Worm (Caenorhabditis elegans) whole organism, late embryonic: Measurements from ENCODE around the gene rps-13.

ENCODE experiments used
- C08G9.2 ChIP-seq: sonication (generic microtip); optimal IDR thresholded peaks from 2 replicates; lab custom pipeline; 2016; ENCODE audit warnings: mild to moderate bottlenecking, missing genetic modification characterization, moderate library complexity, missing compliant biosample characterization
- C38D4.7 ChIP-seq: fragments of 200-800 bp; sonication (Bioruptor generic); optimal IDR thresholded peaks from 2 replicates; lab custom pipeline; 2018; ENCODE audit warnings: mild to moderate bottlenecking, missing genetic modification characterization, moderate library complexity, missing compliant biosample characterization
- K09A11.1 ChIP-seq: sonication (generic microtip); optimal IDR thresholded peaks from 2 replicates; lab custom pipeline; 2017; ENCODE audit warnings: antibody characterized with exemption, mild to moderate bottlenecking, missing genetic modification characterization, missing compliant biosample characterization; ENCODE audit not compliant: insufficient read depth
- Y22D7AL.16 ChIP-seq: sonication (generic microtip); optimal IDR thresholded peaks from 2 replicates; lab custom pipeline; 2016; ENCODE audit warnings: missing genetic modification characterization, missing compliant biosample characterization
- ahr-1 ChIP-seq: sonication (generic microtip); optimal IDR thresholded peaks from 2 replicates; lab custom pipeline; 2016; ENCODE audit warnings: missing genetic modification characterization, missing compliant biosample characterization
- ceh-14 ChIP-seq: sonication (generic microtip); optimal IDR thresholded peaks from 2 replicates; lab custom pipeline; 2016; ENCODE audit warnings: missing genotype, missing genetic modification characterization, missing compliant biosample characterization
- ceh-18 ChIP-seq: sonication (generic microtip); optimal IDR thresholded peaks from 2 replicates; lab custom pipeline; 2016; ENCODE audit warnings: missing genetic modification characterization, missing compliant biosample characterization
- ceh-19 ChIP-seq: fragments of 200-800 bp; sonication (Bioruptor generic); optimal IDR thresholded peaks from 2 replicates; lab custom pipeline; 2018; ENCODE audit warnings: mild to moderate bottlenecking, missing genetic modification characterization, missing compliant biosample characterization
- ceh-2 ChIP-seq: sonication (generic microtip); optimal IDR thresholded peaks from 2 replicates; lab custom pipeline; 2016; ENCODE audit warnings: missing genotype, missing genetic modification characterization, missing compliant biosample characterization
- ceh-22 ChIP-seq: sonication (generic microtip); optimal IDR thresholded peaks from 2 replicates; lab custom pipeline; 2017; ENCODE audit warnings: missing biosample characterization, missing genetic modification characterization
- ceh-30 ChIP-seq: fragments of 150-350 bp; optimal IDR thresholded peaks from 2 replicates; lab custom pipeline; 2014; ENCODE audit warnings: missing biosample characterization, missing genetic modification characterization
- ceh-31 ChIP-seq: sonication (generic microtip); optimal IDR thresholded peaks from 2 replicates; lab custom pipeline; 2016; ENCODE audit warnings: missing genetic modification characterization, missing compliant biosample characterization
- ceh-34 ChIP-seq: sonication (generic microtip); optimal IDR thresholded peaks from 2 replicates; lab custom pipeline; 2016; ENCODE audit warnings: mild to moderate bottlenecking, missing genetic modification characterization, missing compliant biosample characterization
- ceh-6 ChIP-seq: fragments of 200-800 bp; sonication (Bioruptor generic); optimal IDR thresholded peaks from 2 replicates; lab custom pipeline; 2018; ENCODE audit warnings: mild to moderate bottlenecking, missing genetic modification characterization, missing compliant biosample characterization
- ceh-9 ChIP-seq: sonication (generic microtip); optimal IDR thresholded peaks from 2 replicates; lab custom pipeline; 2016; ENCODE audit warnings: mild to moderate bottlenecking, missing genetic modification characterization, inconsistent platforms, missing compliant biosample characterization
- che-1 ChIP-seq: sonication (generic microtip); optimal IDR thresholded peaks from 2 replicates; lab custom pipeline; 2016; ENCODE audit warnings: mild to moderate bottlenecking, missing genetic modification characterization, missing compliant biosample characterization
- dve-1 ChIP-seq: sonication (generic microtip); optimal IDR thresholded peaks from 2 replicates; lab custom pipeline; 2017; ENCODE audit warnings: antibody characterized with exemption, mild to moderate bottlenecking, missing genetic modification characterization, missing compliant biosample characterization
- elt-4 ChIP-seq: sonication (generic microtip); optimal IDR thresholded peaks from 2 replicates; lab custom pipeline; 2016; ENCODE audit warnings: missing genetic modification characterization, missing compliant biosample characterization
- ets-4 ChIP-seq: sonication (generic microtip); optimal IDR thresholded peaks from 2 replicates; lab custom pipeline; 2016; ENCODE audit warnings: missing genetic modification characterization, missing compliant biosample characterization
- eyg-1 ChIP-seq: sonication (generic microtip); optimal IDR thresholded peaks from 2 replicates; lab custom pipeline; 2016; ENCODE audit warnings: missing genotype, missing genetic modification characterization, missing compliant biosample characterization
- fax-1 ChIP-seq: sonication (generic microtip); optimal IDR thresholded peaks from 2 replicates; lab custom pipeline; 2016; ENCODE audit warnings: missing genotype, missing genetic modification characterization, missing compliant biosample characterization
- hlh-13 ChIP-seq: fragments of 200-800 bp; sonication (Bioruptor generic); optimal IDR thresholded peaks from 2 replicates; lab custom pipeline; 2018; ENCODE audit warnings: mild to moderate bottlenecking, missing genetic modification characterization, missing compliant biosample characterization
- hlh-15 ChIP-seq: sonication (generic microtip); optimal IDR thresholded peaks from 2 replicates; lab custom pipeline; 2016; ENCODE audit warnings: missing genetic modification characterization, missing compliant biosample characterization
- hlh-30 ChIP-seq: sonication (generic microtip); optimal IDR thresholded peaks from 2 replicates; lab custom pipeline; 2017; ENCODE audit warnings: antibody characterized with exemption, missing genetic modification characterization, missing compliant biosample characterization; ENCODE audit not compliant: insufficient read depth
- lim-6 ChIP-seq: sonication (generic microtip); optimal IDR thresholded peaks from 2 replicates; lab custom pipeline; 2016; ENCODE audit warnings: missing genetic modification characterization, missing compliant biosample characterization
- lin-11 ChIP-seq: fragments of 200-800 bp; sonication (Bioruptor generic); optimal IDR thresholded peaks from 2 replicates; lab custom pipeline; 2018; ENCODE audit warnings: mild to moderate bottlenecking, missing genetic modification characterization, missing compliant biosample characterization
- mec-3 ChIP-seq: sonication (generic microtip); optimal IDR thresholded peaks from 2 replicates; lab custom pipeline; 2016; ENCODE audit warnings: borderline replicate concordance, missing genetic modification characterization, missing compliant biosample characterization
- nfya-1 ChIP-seq: sonication (generic microtip); optimal IDR thresholded peaks from 2 replicates; lab custom pipeline; 2017; ENCODE audit warnings: missing genetic modification characterization, mild to moderate bottlenecking, missing compliant biosample characterization, antibody characterized with exemption, moderate library complexity
- nhr-232 ChIP-seq: sonication (generic microtip); optimal IDR thresholded peaks from 2 replicates; lab custom pipeline; 2016; ENCODE audit warnings: missing genetic modification characterization, missing compliant biosample characterization
- npax-4 ChIP-seq: sonication (generic microtip); optimal IDR thresholded peaks from 2 replicates; lab custom pipeline; 2016; ENCODE audit warnings: missing genetic modification characterization, missing compliant biosample characterization
- pax-1 ChIP-seq: fragments of 150-350 bp; optimal IDR thresholded peaks from 2 replicates; lab custom pipeline; 2014; ENCODE audit warnings: missing biosample characterization, missing genetic modification characterization
- pha-2 ChIP-seq: sonication (generic microtip); optimal IDR thresholded peaks from 2 replicates; lab custom pipeline; 2017; ENCODE audit warnings: mild to moderate bottlenecking, missing genetic modification characterization, missing compliant biosample characterization
- pha-4 ChIP-seq: fragments of 150-350 bp; optimal IDR thresholded peaks from 2 replicates; lab custom pipeline; 2018; ENCODE audit warnings: missing biosample characterization, missing genetic modification reagents, missing genetic modification characterization
- ref-2 ChIP-seq: sonication (generic microtip); optimal IDR thresholded peaks from 2 replicates; lab custom pipeline; 2016; ENCODE audit warnings: missing genetic modification characterization, missing compliant biosample characterization
- rnt-1 ChIP-seq: sonication (generic microtip); optimal IDR thresholded peaks from 2 replicates; lab custom pipeline; 2016; ENCODE audit warnings: missing genetic modification characterization, missing compliant biosample characterization
- sdc-2 ChIP-seq: sonication (generic microtip); optimal IDR thresholded peaks from 2 replicates; lab custom pipeline; 2016; ENCODE audit warnings: missing genotype, missing genetic modification characterization, missing compliant biosample characterization
- sox-2 ChIP-seq: fragments of 200-800 bp; sonication (Bioruptor generic); IDR thresholded peaks from 2 replicates; pipeline ENCODE4 v1.3.6; 2022; ENCODE audit warnings: missing genetic modification reagents, missing genetic modification characterization, missing compliant biosample characterization
- sox-4 ChIP-seq: sonication (generic microtip); optimal IDR thresholded peaks from 2 replicates; lab custom pipeline; 2017; ENCODE audit warnings: mild to moderate bottlenecking, missing genetic modification characterization, inconsistent platforms, missing compliant biosample characterization
- tbx-2 ChIP-seq: sonication (generic microtip); optimal IDR thresholded peaks from 2 replicates; lab custom pipeline; 2016; ENCODE audit warnings: missing genetic modification characterization, missing compliant biosample characterization
- ttx-3 ChIP-seq: sonication (generic microtip); optimal IDR thresholded peaks from 2 replicates; lab custom pipeline; 2016; ENCODE audit warnings: missing genetic modification reagents, missing genetic modification characterization, missing compliant biosample characterization
- unc-3 ChIP-seq, 2 experiments: fragments of 200-800 bp in 1 of 2; sonication (Bioruptor generic) in 1 of 2; sonication (generic microtip) in 1 of 2; conservative IDR thresholded peaks in 1 of 2; optimal IDR thresholded peaks in 1 of 2; 2 replicates each; pipeline versions ENCODE4 v1.3.6 to Lab custom; 2016 to 2022; ENCODE audit warnings: missing compliant biosample characterization in 2 of 2, missing genetic modification characterization in 2 of 2, missing genetic modification reagents in 1 of 2
- unc-55 ChIP-seq: sonication (generic microtip); optimal IDR thresholded peaks from 2 replicates; lab custom pipeline; 2017; ENCODE audit warnings: missing biosample characterization, missing genetic modification reagents, missing genetic modification characterization
- ztf-16 ChIP-seq: sonication (generic microtip); optimal IDR thresholded peaks from 2 replicates; lab custom pipeline; 2017; ENCODE audit warnings: missing genetic modification characterization, missing compliant biosample characterization

The rps-13 gene

ce11 chrIII:6402810-6403209 lies 28.0 kb upstream of the rps-13 start:
- TF ChIP-seq npax-4 (tag; lab: Kevin White, UChicago), result no peak
- TF ChIP-seq lim-6 (tag; lab: Kevin White, UChicago), result no peak
- TF ChIP-seq sox-4 (tag; lab: Kevin White, UChicago), result no peak
- TF ChIP-seq, all 69 proteins: peak for 0

- TF ChIP-seq sdc-2 (no peak), npax-4 (tag; lab: Kevin White, UChicago) (no peak), hlh-30 (tag; lab: Kevin White, UChicago) (no peak), unc-55 (GFP tag; lab: Kevin White, UChicago) (peak; percentile 89), pha-4 (tag; lab: Kevin White, UChicago) (no peak), nfya-1 (peak; percentile 15), Y22D7AL.16 (tag; lab: Kevin White, UChicago) (no peak), dve-1 (tag; lab: Kevin White, UChicago) (no peak), ztf-16 (no peak), ceh-2 (tag; lab: Kevin White, UChicago) (no peak), eyg-1 (tag; lab: Kevin White, UChicago) (no peak), C08G9.2 (tag; lab: Kevin White, UChicago) (no peak), ceh-18 (tag; lab: Kevin White, UChicago) (peak; percentile 76), lin-11 (no peak), mec-3 (tag; lab: Kevin White, UChicago) (no peak), hlh-15 (tag; lab: Kevin White, UChicago) (no peak), ceh-14 (tag; lab: Kevin White, UChicago) (no peak), che-1 (tag; lab: Kevin White, UChicago) (no peak), hlh-13 (GFP tag; lab: Kevin White, UChicago) (no peak), ceh-22 (no peak), tbx-2 (peak; percentile 23), rnt-1 (peak; percentile 57), nhr-232 (tag; lab: Kevin White, UChicago) (no peak), ceh-19 (no peak), ets-4 (no peak), pax-1 (tag; lab: Kevin White, UChicago) (no peak), ref-2 (tag; lab: Kevin White, UChicago) (no peak), ceh-34 (tag; lab: Kevin White, UChicago) (no peak), ceh-30 (tag; lab: Kevin White, UChicago) (no peak), ceh-6 (GFP tag; lab: Kevin White, UChicago) (no peak), C38D4.7 (GFP tag; lab: Kevin White, UChicago) (no peak), unc-3 (GFP tag; conservative IDR thresholded peaks at IDR 0.05; lab: Robert Waterston, UW) (no peak), unc-3 (tag; optimal IDR thresholded peaks at IDR 0.05; lab: Kevin White, UChicago) (no peak), pha-2 (no peak), ceh-9 (tag; lab: Kevin White, UChicago) (no peak), ceh-31 (no peak), elt-4 (no peak), sox-2 (no peak), ahr-1 (tag; lab: Kevin White, UChicago) (no peak), K09A11.1 (tag; lab: Kevin White, UChicago) (no peak), fax-1 (tag; lab: Kevin White, UChicago) (no peak), ttx-3 (no peak)
- TF ChIP-seq, all 69 proteins: peak for 5
Observed at ce11 chrIII:6402346-6402745, 27.5 kb upstream of the rps-13 start.
